Fruit fly (Drosophila melanogaster): ENCODE data around the gene Ddx1.

The Ddx1 gene

dm6 chr3L:22267248-22267957 is 4.2 kb downstream of the Ddx1 start, which contains the start of gene Csp (continued):
- peak; percentile 99 for TF ChIP-seq onecut (GFP tag; IDR thresholded peaks at IDR 0.05)
- peak; percentile 60 for TF ChIP-seq CG4617 (GFP tag; optimal IDR thresholded peaks at IDR 0.05; ENCODE audit: borderline replicate concordance)
- no peak for TF ChIP-seq Mad (GFP tag; optimal IDR thresholded peaks at IDR 0.05)
- peak; percentile 96 for TF ChIP-seq Adf1 (GFP tag; IDR thresholded peaks at IDR 0.05)
- no peak for TF ChIP-seq Atf3 (GFP tag; optimal IDR thresholded peaks at IDR 0.05)
- TF ChIP-seq CG11247 (GFP tag; IDR thresholded peaks at IDR 0.05), result no peak
- peak; percentile 24 for TF ChIP-seq NfI (GFP tag; optimal IDR thresholded peaks at IDR 0.05)
- TF ChIP-seq lab (GFP tag; optimal IDR thresholded peaks at IDR 0.05), result no peak
- no peak for TF ChIP-seq HHEX (GFP tag; optimal IDR thresholded peaks at IDR 0.05)
- TF ChIP-seq CG43689 (GFP tag; IDR thresholded peaks at IDR 0.05), result no peak
- TF ChIP-seq Hr39 (optimal IDR thresholded peaks at IDR 0.05), result no peak
- peak; percentile 22 for TF ChIP-seq CG33557 (GFP tag; optimal IDR thresholded peaks at IDR 0.05)
- peak; percentile 15 for TF ChIP-seq CG12391 (tag; optimal IDR thresholded peaks at IDR 0.05)
- TF ChIP-seq Elba2 (GFP tag; optimal IDR thresholded peaks at IDR 0.05), result no peak
- TF ChIP-seq CG16863 (GFP tag; optimal IDR thresholded peaks at IDR 0.05), result no peak
- TF ChIP-seq Dll (GFP tag; IDR thresholded peaks at IDR 0.05; ENCODE audit: partially characterized antibody), result peak; percentile 64; the same call in 3 of the 4 replicates
- no peak for TF ChIP-seq CG9727 (GFP tag; optimal IDR thresholded peaks at IDR 0.05)
- peak; percentile 77 for TF ChIP-seq Dref (GFP tag; IDR thresholded peaks at IDR 0.05)
- TF ChIP-seq CG6854 (GFP tag; optimal IDR thresholded peaks at IDR 0.05), result no peak
- TF ChIP-seq sim (GFP tag; IDR thresholded peaks at IDR 0.05), result no peak
- TF ChIP-seq CG17568 (GFP tag; optimal IDR thresholded peaks at IDR 0.05), result no peak
- no peak for TF ChIP-seq chm (GFP tag; IDR thresholded peaks at IDR 0.05)
- no peak for TF ChIP-seq ham (GFP tag; IDR thresholded peaks at IDR 0.05)
- TF ChIP-seq zen2 (GFP tag; IDR thresholded peaks at IDR 0.05; ENCODE audit: partially characterized antibody), result peak; percentile 23; the same call in 2 of the 3 replicates
- no peak for TF ChIP-seq CG17612 (GFP tag; IDR thresholded peaks at IDR 0.05)
- TF ChIP-seq CG17829 (tag; optimal IDR thresholded peaks at IDR 0.05), result peak; percentile 19
- no peak for TF ChIP-seq CG2678 (tag; optimal IDR thresholded peaks at IDR 0.05)
- TF ChIP-seq abd-A (tag; optimal IDR thresholded peaks at IDR 0.05), result peak; percentile 81
- peak; percentile 24 for TF ChIP-seq CG2120 (GFP tag; optimal IDR thresholded peaks at IDR 0.05)
- TF ChIP-seq fu2 (GFP tag; optimal IDR thresholded peaks at IDR 0.05), result no peak
- no peak for TF ChIP-seq dmrt11E (tag; optimal IDR thresholded peaks at IDR 0.05)
- TF ChIP-seq btn (GFP tag; optimal IDR thresholded peaks at IDR 0.05), result no peak
- TF ChIP-seq MESR4 (GFP tag; optimal IDR thresholded peaks at IDR 0.05), result peak; percentile 96
- TF ChIP-seq CG16815 (GFP tag; optimal IDR thresholded peaks at IDR 0.05), result no peak
- no peak for TF ChIP-seq CG9437 (GFP tag; optimal IDR thresholded peaks at IDR 0.05)
- no peak for TF ChIP-seq Mrtf (GFP tag; IDR thresholded peaks at IDR 0.05)
- peak; percentile 62 for TF ChIP-seq CG13287 (GFP tag; IDR thresholded peaks at IDR 0.05; ENCODE audit: partially characterized antibody)
- TF ChIP-seq Dbx (GFP tag; IDR thresholded peaks at IDR 0.05), result 0 out of 3 replicates have a peak, but pooled peaks have one; percentile 32
- no peak for TF ChIP-seq D19B (GFP tag; optimal IDR thresholded peaks at IDR 0.05)
- TF ChIP-seq so (GFP tag; IDR thresholded peaks at IDR 0.05), result no peak
- peak; percentile 26; the same call in 1 of the 2 replicates for TF ChIP-seq CG42726 (GFP tag; IDR thresholded peaks at IDR 0.05; ENCODE audit: partially characterized antibody)
- TF ChIP-seq CG2129 (GFP tag; IDR thresholded peaks at IDR 0.05; ENCODE audit: partially characterized antibody), result no peak
- TF ChIP-seq Xbp1 (GFP tag; optimal IDR thresholded peaks at IDR 0.05), result peak; percentile 19
- TF ChIP-seq gsb (GFP tag; IDR thresholded peaks at IDR 0.05), result no peak
- TF ChIP-seq salm (tag; optimal IDR thresholded peaks at IDR 0.05), result no peak
- TF ChIP-seq Ravus (GFP tag; IDR thresholded peaks at IDR 0.05), result no peak
- 0 out of 2 replicates have a peak, but pooled peaks have one; percentile 14 for TF ChIP-seq Awh (GFP tag; IDR thresholded peaks at IDR 0.05)
- no peak; the same call in 2 of the 3 replicates for TF ChIP-seq jigr1 (GFP tag; IDR thresholded peaks at IDR 0.05)
- TF ChIP-seq cas (GFP tag; IDR thresholded peaks at IDR 0.05), result no peak
- no peak for TF ChIP-seq inv (GFP tag; IDR thresholded peaks at IDR 0.05; ENCODE audit: partially characterized antibody)
